Fruit fly (Drosophila melanogaster) S2 (cell line): ENCODE data around the gene CG18598.

Source experiments
- CG8478 ChIP-seq: fragments of >200 bp; optimal IDR thresholded peaks from 2 replicates; lab custom pipeline; 2018
- CTCF ChIP-seq, 2 experiments: fragments of >200 bp; optimal IDR thresholded peaks; 2 replicates each; lab custom pipeline; 2018

DNA sequence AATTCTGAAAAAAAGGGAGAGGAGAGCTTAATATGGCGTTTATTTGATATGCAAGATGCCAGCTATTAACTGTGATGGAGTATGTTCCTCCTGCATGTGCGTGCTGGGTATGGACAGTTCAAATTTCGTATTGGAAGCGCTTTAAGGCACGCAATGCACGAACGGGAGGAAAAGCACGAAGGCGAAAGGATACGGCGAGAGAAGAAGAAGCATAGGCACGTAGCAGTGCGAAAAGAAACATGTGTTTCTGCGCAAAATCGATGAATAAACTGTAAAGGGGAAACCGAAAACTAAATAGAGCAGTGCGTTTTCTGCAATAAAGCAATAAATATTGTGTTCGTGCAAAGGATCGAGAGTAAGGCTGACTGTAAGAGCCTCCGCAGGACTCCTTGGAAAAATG lies 35.0 kb upstream of the CG18598 start, which contains the start of gene CG14314:
- TF ChIP-seq CG8478 (lab: Kevin White, UChicago) (no peak), CTCF (optimal IDR thresholded peaks at IDR 0.05; lab: Kevin White, UChicago) (no peak)
